In genomic region chrX:2043660-2044397, dm6 we compare ENCODE assay signal across 5 fruit fly cellular contexts.
A peak's percentile ranks its signal among the peaks of the same experiment; 100 is the strongest.
TF ChIP-seq lines count a peak whose summit lies in the region.

Gene CG4325, minus strand, starts transcription at chrX:2043818.

- TF ChIP-seq CTCF in whole organism, embryonic (GFP tag; optimal IDR thresholded peaks at IDR 0.05; lab: Kevin White, UChicago), result no peak

TF ChIP-seq in whole organism, adult, 20 proteins besides CTCF, POLR2A, EP300 and RAD21:
- peak; percentile 91 for TF ChIP-seq tj (GFP tag; optimal IDR thresholded peaks at IDR 0.05; lab: Kevin White, UChicago)
- peak; percentile 7 for TF ChIP-seq pad (GFP tag; optimal IDR thresholded peaks at IDR 0.05; lab: Kevin White, UChicago)
- TF ChIP-seq CG5204 (GFP tag; optimal IDR thresholded peaks at IDR 0.05; lab: Kevin White, UChicago), result no peak
- TF ChIP-seq CG14711 (tag; optimal IDR thresholded peaks at IDR 0.05; lab: Kevin White, UChicago), result no peak
- peak; percentile 76 for TF ChIP-seq cic (GFP tag; optimal IDR thresholded peaks at IDR 0.05; lab: Kevin White, UChicago)
- TF ChIP-seq CG33017 (tag; optimal IDR thresholded peaks at IDR 0.05; lab: Kevin White, UChicago), result no peak
- peak; percentile 19 for TF ChIP-seq Mnt (GFP tag; optimal IDR thresholded peaks at IDR 0.05; lab: Kevin White, UChicago)
TF ChIP-seq in whole organism, adult: peak in this region for 4.

TF ChIP-seq in whole organism, embryonic, 481 proteins besides CTCF, POLR2A, EP300 and RAD21:
- TF ChIP-seq sqz (GFP tag; optimal IDR thresholded peaks at IDR 0.05; lab: Kevin White, UChicago), result no peak
- TF ChIP-seq Deaf1 (tag; optimal IDR thresholded peaks at IDR 0.05; lab: Kevin White, UChicago), result peak; percentile 19
- peak; percentile 70 for TF ChIP-seq crol (GFP tag; IDR thresholded peaks at IDR 0.05; lab: Robert Waterston, UW)
- TF ChIP-seq grn (GFP tag; optimal IDR thresholded peaks at IDR 0.05; lab: Kevin White, UChicago), result peak; percentile 2
- TF ChIP-seq CG2875 (GFP tag; optimal IDR thresholded peaks at IDR 0.05; lab: Kevin White, UChicago), result no peak
TF ChIP-seq in whole organism, embryonic: peak in this region for 3.

TF ChIP-seq in whole organism, prepupa, 60 proteins besides CTCF, POLR2A, EP300 and RAD21:
- no peak for TF ChIP-seq esn (GFP tag; optimal IDR thresholded peaks at IDR 0.05; lab: Kevin White, UChicago)
- TF ChIP-seq Eip78C (GFP tag; lab: Kevin White, UChicago), result peak; percentile 15
- no peak for TF ChIP-seq pdm3 (GFP tag; optimal IDR thresholded peaks at IDR 0.05; lab: Kevin White, UChicago)
- peak; percentile 39 for TF ChIP-seq vri (GFP tag; optimal IDR thresholded peaks at IDR 0.05; lab: Kevin White, UChicago)
- no peak for TF ChIP-seq CG1621 (tag; optimal IDR thresholded peaks at IDR 0.05; lab: Kevin White, UChicago)
- no peak for TF ChIP-seq topi (GFP tag; optimal IDR thresholded peaks at IDR 0.05; lab: Kevin White, UChicago)
- no peak for TF ChIP-seq acj6 (GFP tag; optimal IDR thresholded peaks at IDR 0.05; lab: Kevin White, UChicago)
- no peak for TF ChIP-seq OdsH (GFP tag; optimal IDR thresholded peaks at IDR 0.05; lab: Kevin White, UChicago)
- TF ChIP-seq CG34406 (GFP tag; optimal IDR thresholded peaks at IDR 0.05; lab: Kevin White, UChicago), result no peak
- TF ChIP-seq CG6163 (GFP tag; IDR thresholded peaks at IDR 0.05; lab: Robert Waterston, UW), result 0 out of 3 replicates have a peak, but pooled peaks have one; percentile 16
- TF ChIP-seq CG32006 (GFP tag; optimal IDR thresholded peaks at IDR 0.05; lab: Kevin White, UChicago), result no peak
- TF ChIP-seq cyc (GFP tag; optimal IDR thresholded peaks at IDR 0.05; lab: Kevin White, UChicago), result no peak
- TF ChIP-seq CG11902 (GFP tag; optimal IDR thresholded peaks at IDR 0.05; lab: Kevin White, UChicago), result no peak
- no peak for TF ChIP-seq fd59A (GFP tag; optimal IDR thresholded peaks at IDR 0.05; lab: Kevin White, UChicago)
- no peak for TF ChIP-seq Eip75B (GFP tag; optimal IDR thresholded peaks at IDR 0.05; lab: Kevin White, UChicago)
- TF ChIP-seq CG31627 (GFP tag; optimal IDR thresholded peaks at IDR 0.05; lab: Kevin White, UChicago), result no peak
- TF ChIP-seq eg (GFP tag; IDR thresholded peaks at IDR 0.05; lab: Robert Waterston, UW), result no peak
- no peak for TF ChIP-seq Hr38 (GFP tag; optimal IDR thresholded peaks at IDR 0.05; lab: Kevin White, UChicago)
- no peak for TF ChIP-seq CG8632 (GFP tag; optimal IDR thresholded peaks at IDR 0.05; lab: Kevin White, UChicago)
- TF ChIP-seq svp (GFP tag; lab: Kevin White, UChicago), result peak; percentile 95
- TF ChIP-seq lz (GFP tag; optimal IDR thresholded peaks at IDR 0.05; lab: Kevin White, UChicago), result no peak
- no peak for TF ChIP-seq Hr39 (GFP tag; optimal IDR thresholded peaks at IDR 0.05; lab: Kevin White, UChicago)
- no peak for TF ChIP-seq CG6792 (GFP tag; optimal IDR thresholded peaks at IDR 0.05; lab: Kevin White, UChicago)

TF ChIP-seq in whole organism, pupa, 21 proteins besides CTCF, POLR2A, EP300 and RAD21:
- TF ChIP-seq CG9948 (tag; optimal IDR thresholded peaks at IDR 0.05; lab: Kevin White, UChicago) (no peak), CG32121 (GFP tag; IDR thresholded peaks at IDR 0.05; lab: Robert Waterston, UW) (no peak), Snoo (tag; optimal IDR thresholded peaks at IDR 0.05; lab: Kevin White, UChicago) (no peak), Pif1B (GFP tag; optimal IDR thresholded peaks at IDR 0.05; lab: Kevin White, UChicago) (no peak), CG10348 (GFP tag; IDR thresholded peaks at IDR 0.05; lab: Robert Waterston, UW) (no peak), CG13204 (GFP tag; optimal IDR thresholded peaks at IDR 0.05; lab: Kevin White, UChicago) (peak; percentile 26), CG14655 (GFP tag; optimal IDR thresholded peaks at IDR 0.05; lab: Kevin White, UChicago) (no peak)

TF ChIP-seq in whole organism, wandering third instar larva, 38 proteins besides CTCF, POLR2A, EP300 and RAD21:
- TF ChIP-seq CrebA (GFP tag; optimal IDR thresholded peaks at IDR 0.05; lab: Kevin White, UChicago; ENCODE audit: borderline replicate concordance), result no peak
- TF ChIP-seq Dif (GFP tag; optimal IDR thresholded peaks at IDR 0.05; lab: Kevin White, UChicago; ENCODE audit: partially characterized antibody), result peak; percentile 37
- peak; percentile 0 for TF ChIP-seq br (GFP tag; optimal IDR thresholded peaks at IDR 0.05; lab: Kevin White, UChicago)
